Worm (Caenorhabditis elegans): Measurements from ENCODE around the gene ets-10.

Gene ets-10

DNA sequence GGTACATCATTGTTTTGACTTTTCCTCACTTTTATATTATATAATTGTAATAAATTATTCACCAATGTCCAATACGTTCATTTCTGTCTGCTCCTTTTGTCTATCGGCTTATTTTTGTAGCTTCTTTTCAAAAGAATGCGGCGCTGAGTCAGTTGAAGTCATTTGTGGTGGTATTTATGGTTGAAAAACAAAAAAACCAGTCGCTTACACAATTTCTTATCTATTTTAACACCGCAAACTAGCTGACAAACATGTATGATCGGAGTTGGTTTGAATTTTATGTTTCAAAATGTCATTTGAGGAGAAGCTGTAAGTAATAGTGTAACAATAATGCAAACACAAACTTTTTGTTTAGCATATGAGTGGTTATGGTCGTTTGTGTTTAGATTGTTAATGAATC is at the start of gene ets-10:
ets-10 (plus strand) TSS at position 201 of the 400 bp plus-strand sequence.
- TF ChIP-seq scrt-1 (GFP tag; IDR thresholded peaks at IDR 0.05) (no peak), F13C5.2 (tag; optimal IDR thresholded peaks at IDR 0.05) (no peak), hmg-4 (GFP tag; optimal IDR thresholded peaks at IDR 0.05) (no peak), ceh-13 (GFP tag; optimal IDR thresholded peaks at IDR 0.05) (no peak), pes-1 (GFP tag; IDR thresholded peaks at IDR 0.05) (no peak), hnd-1 (tag; optimal IDR thresholded peaks at IDR 0.05) (no peak), flt-1 (GFP tag; IDR thresholded peaks at IDR 0.05) (no peak), sea-1 (GFP tag; conservative IDR thresholded peaks at IDR 0.05) (no peak), B0310.2 (tag; optimal IDR thresholded peaks at IDR 0.05) (no peak), tbx-11 (GFP tag; IDR thresholded peaks at IDR 0.05) (no peak), ceh-36 (tag; optimal IDR thresholded peaks at IDR 0.05) (no peak), tbx-37 (GFP tag; conservative IDR thresholded peaks at IDR 0.05) (no peak), ama-1 (optimal IDR thresholded peaks at IDR 0.05) (no peak)

DNA sequence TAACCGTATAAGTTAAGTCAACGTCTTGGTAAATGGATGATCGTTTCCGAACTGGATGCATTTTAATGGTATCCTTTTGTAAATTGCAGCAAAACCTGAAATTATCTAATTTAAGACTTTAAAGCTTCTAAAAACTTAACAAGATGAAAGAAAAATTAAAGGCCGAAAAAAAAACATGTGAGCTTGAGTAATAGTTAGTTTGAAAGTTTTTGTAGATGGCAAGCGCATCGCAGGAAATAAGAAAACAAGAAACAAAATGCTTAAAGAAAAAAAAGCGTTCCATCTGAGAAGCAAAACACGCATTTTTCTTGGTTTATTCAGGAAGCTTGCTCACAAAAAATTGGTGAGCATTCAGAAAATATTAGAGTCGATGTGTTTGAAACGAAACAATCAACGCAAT is 48.2 kb upstream of the ets-10 start, which contains the start of gene rab-37:
rab-37 (minus strand) TSS at position 101 of the 400 bp plus-strand sequence.
- TF ChIP-seq hmg-4 (GFP tag; optimal IDR thresholded peaks at IDR 0.05): no peak
- TF ChIP-seq aly-1 (tag; optimal IDR thresholded peaks at IDR 0.05): no peak
- TF ChIP-seq F13C5.2 (tag; optimal IDR thresholded peaks at IDR 0.05): no peak
- TF ChIP-seq ceh-13 (GFP tag; optimal IDR thresholded peaks at IDR 0.05): no peak
- TF ChIP-seq tbx-37 (GFP tag; conservative IDR thresholded peaks at IDR 0.05): no peak
- TF ChIP-seq pes-1 (GFP tag; IDR thresholded peaks at IDR 0.05): no peak
- no peak for TF ChIP-seq flt-1 (GFP tag; IDR thresholded peaks at IDR 0.05)

DNA sequence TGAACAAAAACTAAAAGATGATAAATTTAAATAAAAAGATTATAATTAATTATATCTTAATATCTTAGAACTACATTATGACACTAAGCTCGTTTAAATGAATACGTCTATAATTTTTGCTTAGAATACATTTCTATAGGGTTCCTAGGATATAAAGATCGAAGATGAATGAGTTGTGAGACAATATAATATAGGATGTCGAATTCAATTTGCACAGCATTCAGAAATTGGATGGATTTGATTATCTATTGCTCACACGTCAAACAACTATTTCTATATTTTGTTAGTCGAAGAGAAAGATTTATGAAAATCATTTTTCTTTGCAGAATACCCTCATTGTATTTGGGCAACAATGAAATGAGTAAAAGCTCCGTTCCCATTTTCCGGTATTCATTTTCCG is 45.0 kb upstream of the ets-10 start:
- TF ChIP-seq F13C5.2 (tag; optimal IDR thresholded peaks at IDR 0.05): no peak
- no peak for TF ChIP-seq ceh-13 (GFP tag; optimal IDR thresholded peaks at IDR 0.05)
- no peak for TF ChIP-seq sea-1 (GFP tag; conservative IDR thresholded peaks at IDR 0.05)
- no peak for TF ChIP-seq ceh-36 (tag; optimal IDR thresholded peaks at IDR 0.05)
- TF ChIP-seq hmbx-1 (tag; optimal IDR thresholded peaks at IDR 0.05): no peak
- no peak for TF ChIP-seq B0310.2 (tag; optimal IDR thresholded peaks at IDR 0.05)
- no peak for TF ChIP-seq scrt-1 (GFP tag; IDR thresholded peaks at IDR 0.05)
- no peak for TF ChIP-seq tbx-37 (GFP tag; conservative IDR thresholded peaks at IDR 0.05)
- no peak for TF ChIP-seq ama-1 (optimal IDR thresholded peaks at IDR 0.05)
- no peak for TF ChIP-seq ets-7 (tag; optimal IDR thresholded peaks at IDR 0.05)
- no peak for TF ChIP-seq flt-1 (GFP tag; IDR thresholded peaks at IDR 0.05)
- no peak for TF ChIP-seq hmg-4 (GFP tag; optimal IDR thresholded peaks at IDR 0.05)

DNA sequence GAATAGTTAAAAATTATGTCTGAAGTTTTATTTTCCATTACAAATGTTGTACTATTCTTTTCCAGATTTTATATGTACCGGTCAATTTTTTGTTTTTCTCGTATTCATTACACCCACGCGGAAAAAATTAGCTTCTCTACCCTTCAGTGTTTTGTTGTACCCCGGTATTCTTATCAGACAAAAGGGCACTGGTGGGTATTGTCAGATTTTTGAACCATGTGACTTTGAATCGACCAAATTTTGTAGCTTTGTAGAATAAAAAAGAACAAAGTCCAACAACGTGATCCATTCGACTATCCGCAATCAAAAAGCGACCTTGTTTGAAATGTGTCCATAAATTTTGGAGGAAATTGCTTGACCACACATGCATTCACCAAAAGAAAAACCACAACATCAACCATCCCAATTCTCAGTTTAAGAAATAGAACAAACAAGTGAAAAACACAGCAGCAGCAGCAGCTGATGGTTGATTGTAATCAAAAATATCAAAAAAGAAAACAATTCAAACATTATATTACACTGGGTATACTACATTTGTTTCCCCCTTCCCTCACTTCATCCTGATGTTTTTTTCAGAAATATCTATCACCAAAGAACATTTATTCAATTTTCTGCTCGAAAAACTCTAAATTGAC is 39.4 kb upstream of the ets-10 start:
- TF ChIP-seq ceh-13 (GFP tag; optimal IDR thresholded peaks at IDR 0.05) (no peak), F13C5.2 (tag; optimal IDR thresholded peaks at IDR 0.05) (no peak), hmg-4 (GFP tag; optimal IDR thresholded peaks at IDR 0.05) (no peak), sea-1 (GFP tag; conservative IDR thresholded peaks at IDR 0.05) (no peak), hmbx-1 (tag; optimal IDR thresholded peaks at IDR 0.05) (no peak), tbx-37 (GFP tag; conservative IDR thresholded peaks at IDR 0.05) (no peak), flt-1 (GFP tag; IDR thresholded peaks at IDR 0.05) (no peak), ets-7 (tag; optimal IDR thresholded peaks at IDR 0.05) (no peak), scrt-1 (GFP tag; IDR thresholded peaks at IDR 0.05) (no peak), ceh-36 (tag; optimal IDR thresholded peaks at IDR 0.05) (no peak), pes-1 (GFP tag; IDR thresholded peaks at IDR 0.05) (no peak), B0310.2 (tag; optimal IDR thresholded peaks at IDR 0.05) (no peak), aly-1 (tag; optimal IDR thresholded peaks at IDR 0.05) (no peak), tbx-11 (GFP tag; IDR thresholded peaks at IDR 0.05) (no peak), ama-1 (optimal IDR thresholded peaks at IDR 0.05) (no peak), hnd-1 (tag; optimal IDR thresholded peaks at IDR 0.05) (no peak), tra-4 (tag; optimal IDR thresholded peaks at IDR 0.05) (no peak)

DNA sequence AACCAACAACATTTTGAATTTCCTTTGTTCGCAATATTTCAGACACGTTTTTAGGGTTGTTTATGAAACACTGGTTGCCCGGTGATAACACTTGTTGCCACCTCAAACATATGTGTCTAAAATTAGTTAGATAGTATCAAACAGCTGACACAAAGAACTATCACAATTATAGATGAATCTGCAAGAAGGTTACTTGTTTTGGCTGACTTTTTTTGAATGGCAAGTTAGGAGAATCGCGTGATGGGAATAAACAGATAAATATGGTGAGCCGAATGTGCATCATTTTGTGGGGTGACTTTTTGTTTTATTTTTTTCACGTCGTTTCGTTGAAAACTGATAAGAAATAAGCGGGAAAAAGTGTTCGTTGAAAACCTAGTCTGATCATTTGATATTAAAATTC is 38.9 kb upstream of the ets-10 start:
- TF ChIP-seq pes-1 (GFP tag; IDR thresholded peaks at IDR 0.05) (no peak), ceh-36 (tag; optimal IDR thresholded peaks at IDR 0.05) (no peak), ceh-13 (GFP tag; optimal IDR thresholded peaks at IDR 0.05) (no peak), tbx-37 (GFP tag; conservative IDR thresholded peaks at IDR 0.05) (no peak), B0310.2 (tag; optimal IDR thresholded peaks at IDR 0.05) (no peak), aly-1 (tag; optimal IDR thresholded peaks at IDR 0.05) (no peak), tbx-11 (GFP tag; IDR thresholded peaks at IDR 0.05) (no peak), sea-1 (GFP tag; conservative IDR thresholded peaks at IDR 0.05) (no peak), F13C5.2 (tag; optimal IDR thresholded peaks at IDR 0.05) (no peak), ama-1 (optimal IDR thresholded peaks at IDR 0.05) (no peak), hmg-4 (GFP tag; optimal IDR thresholded peaks at IDR 0.05) (no peak), tra-4 (tag; optimal IDR thresholded peaks at IDR 0.05) (no peak), ets-7 (tag; optimal IDR thresholded peaks at IDR 0.05) (no peak), hmbx-1 (tag; optimal IDR thresholded peaks at IDR 0.05) (no peak), flt-1 (GFP tag; IDR thresholded peaks at IDR 0.05) (no peak), hnd-1 (tag; optimal IDR thresholded peaks at IDR 0.05) (no peak), scrt-1 (GFP tag; IDR thresholded peaks at IDR 0.05) (no peak)

DNA sequence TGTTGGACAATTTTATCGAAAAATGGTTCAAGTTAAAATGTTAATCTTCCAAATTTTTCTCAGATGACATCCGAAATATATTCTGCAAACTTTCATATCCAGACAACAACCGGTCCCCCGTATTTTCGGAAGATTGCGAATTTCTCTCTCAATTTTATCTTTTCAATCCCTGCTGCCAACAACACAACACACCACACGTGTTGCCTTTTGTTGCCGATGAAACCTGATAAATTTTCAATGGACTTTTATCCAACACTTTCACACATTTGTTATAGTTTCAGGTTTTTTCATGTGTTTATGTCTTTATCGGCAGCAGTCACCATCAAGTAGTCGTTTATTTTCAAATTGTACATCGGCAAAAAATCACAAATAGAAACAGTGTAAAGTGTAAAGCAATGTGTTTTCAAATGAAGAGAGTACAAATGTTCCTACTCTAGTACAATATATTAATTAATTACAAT is 37.7 kb upstream of the ets-10 start:
- no peak for TF ChIP-seq ets-7 (tag; optimal IDR thresholded peaks at IDR 0.05)
- TF ChIP-seq ceh-36 (tag; optimal IDR thresholded peaks at IDR 0.05): no peak
- no peak for TF ChIP-seq sea-1 (GFP tag; conservative IDR thresholded peaks at IDR 0.05)
- no peak for TF ChIP-seq tra-4 (tag; optimal IDR thresholded peaks at IDR 0.05)
- TF ChIP-seq F13C5.2 (tag; optimal IDR thresholded peaks at IDR 0.05): no peak
- TF ChIP-seq pes-1 (GFP tag; IDR thresholded peaks at IDR 0.05): no peak
- no peak for TF ChIP-seq B0310.2 (tag; optimal IDR thresholded peaks at IDR 0.05)
- no peak for TF ChIP-seq aly-1 (tag; optimal IDR thresholded peaks at IDR 0.05)
- no peak for TF ChIP-seq hmbx-1 (tag; optimal IDR thresholded peaks at IDR 0.05)
- no peak for TF ChIP-seq scrt-1 (GFP tag; IDR thresholded peaks at IDR 0.05)
- TF ChIP-seq tbx-11 (GFP tag; IDR thresholded peaks at IDR 0.05): no peak

DNA sequence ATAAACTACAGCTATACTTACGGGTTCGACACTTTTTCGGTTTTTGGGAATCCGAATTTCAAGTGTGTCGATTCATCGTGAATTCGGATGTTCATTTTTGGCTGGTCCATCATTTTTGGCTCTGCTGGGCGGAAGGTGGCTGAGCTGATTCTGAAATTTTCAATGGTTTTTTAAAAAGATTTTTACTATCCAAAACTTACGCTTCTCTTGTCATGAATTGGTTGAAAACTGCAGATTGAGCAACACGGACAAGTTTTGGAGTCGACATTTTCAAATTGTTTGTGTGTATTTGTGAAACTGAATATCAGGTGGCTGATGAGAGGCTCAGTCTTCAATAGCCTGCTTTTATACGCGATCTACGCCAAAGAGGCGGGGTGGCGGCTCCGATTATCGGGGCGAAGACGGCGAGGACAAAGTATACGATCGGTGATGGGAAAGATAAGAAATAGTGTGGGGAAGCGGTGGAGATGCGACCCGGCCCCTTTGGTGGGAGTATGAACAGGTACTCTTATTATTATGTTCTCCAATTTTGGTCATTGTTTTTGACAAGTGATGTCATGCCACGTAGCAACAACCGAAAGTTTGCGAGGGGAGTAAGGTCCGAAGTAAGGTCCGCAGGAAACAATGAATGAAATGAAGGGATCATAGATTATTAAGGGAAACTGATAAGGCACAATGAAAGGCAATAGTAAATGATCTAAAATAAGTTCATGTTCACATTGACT is 37.0 kb upstream of the ets-10 start, which contains the start of gene F48D6.4:
F48D6.4 (minus strand) TSS at position 346 of the 725 bp plus-strand sequence.
- TF ChIP-seq hmbx-1 (tag; optimal IDR thresholded peaks at IDR 0.05): no peak
- TF ChIP-seq ceh-13 (GFP tag; optimal IDR thresholded peaks at IDR 0.05): no peak
- TF ChIP-seq tra-4 (tag; optimal IDR thresholded peaks at IDR 0.05): no peak

All from whole organism, early embryonic.